Worm (Caenorhabditis elegans): ENCODE results near the gene Y39A1A.18.

Gene Y39A1A.18

DNA sequence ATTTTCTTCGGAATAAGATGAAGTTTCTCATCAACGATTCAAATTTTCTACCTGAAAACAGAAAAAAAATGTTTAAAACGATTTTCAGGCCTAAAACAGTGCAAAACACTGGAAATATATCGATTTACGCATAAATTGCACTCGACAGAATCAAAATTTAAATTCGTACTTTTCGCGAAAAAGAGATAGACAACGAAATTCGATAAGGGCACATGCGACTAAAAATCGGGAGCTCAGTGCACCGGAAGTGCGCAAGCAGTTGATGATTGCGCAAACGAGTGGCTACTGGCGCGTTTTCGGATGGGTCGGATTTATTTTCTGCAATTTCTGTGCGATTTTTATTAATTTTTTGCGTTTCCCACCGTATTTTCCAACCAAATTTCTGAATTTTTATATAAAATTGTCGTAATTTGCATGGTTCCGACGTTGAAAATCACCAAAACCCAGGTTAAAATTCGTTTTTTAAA is 12.7 kb upstream of the Y39A1A.18 start, which contains the start of the genes Y39A1A.21 and Y39A1A.22 (continued):
- TF ChIP-seq pha-4 (tag; optimal IDR thresholded peaks at IDR 0.05), result peak; percentile 2
- no peak for TF ChIP-seq ztf-25 (GFP tag; IDR thresholded peaks at IDR 0.05)
- no peak for TF ChIP-seq unc-62 (GFP tag; optimal IDR thresholded peaks at IDR 0.05)
- no peak for TF ChIP-seq nhr-120 (GFP tag; IDR thresholded peaks at IDR 0.05)
- no peak for TF ChIP-seq ceh-58 (GFP tag; IDR thresholded peaks at IDR 0.05)

DNA sequence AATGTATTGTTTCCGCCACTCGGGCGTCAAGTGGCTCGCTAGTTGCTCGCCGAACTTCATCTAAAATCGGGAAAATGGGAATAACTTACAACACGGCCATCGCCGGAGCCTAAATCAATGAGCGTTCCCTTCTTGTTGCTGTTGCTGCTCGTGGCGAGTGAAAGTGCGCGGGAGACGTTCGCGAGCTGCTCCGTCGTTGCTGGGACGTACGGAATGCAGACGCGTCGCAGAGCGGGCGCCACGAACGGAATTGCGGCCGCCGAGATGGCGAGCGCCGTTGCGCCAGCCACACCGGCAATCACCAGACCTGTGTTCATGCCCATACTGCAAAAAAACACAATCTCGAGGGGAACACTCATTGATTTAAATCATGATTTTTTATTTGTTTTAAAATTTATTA is 12.2 kb upstream of the Y39A1A.18 start:
- TF ChIP-seq nhr-90 (tag; optimal IDR thresholded peaks at IDR 0.05), result no peak
- TF ChIP-seq ceh-91 (GFP tag; IDR thresholded peaks at IDR 0.05), result 0 out of 2 replicates have a peak, but pooled peaks have one; percentile 26
- no peak for TF ChIP-seq hlh-26 (GFP tag; conservative IDR thresholded peaks at IDR 0.05)
- no peak for TF ChIP-seq let-526 (GFP tag; IDR thresholded peaks at IDR 0.05)
- peak; percentile 88 for TF ChIP-seq egrh-3 (GFP tag; IDR thresholded peaks at IDR 0.05)
- TF ChIP-seq Y79H2A.3 (GFP tag; conservative IDR thresholded peaks at IDR 0.05), result no peak
- no peak for TF ChIP-seq T26A5.8 (tag; optimal IDR thresholded peaks at IDR 0.05)
- TF ChIP-seq F10E7.11 (tag; optimal IDR thresholded peaks at IDR 0.05), result no peak
- TF ChIP-seq mcd-1 (GFP tag; IDR thresholded peaks at IDR 0.05), result peak; percentile 23; the same call in 1 of the 2 replicates
- TF ChIP-seq B0336.3 (GFP tag; IDR thresholded peaks at IDR 0.05), result peak; percentile 6; the same call in 1 of the 2 replicates
- TF ChIP-seq nfyb-1 (GFP tag; IDR thresholded peaks at IDR 0.05), result peak; percentile 20; the same call in 1 of the 2 replicates
- no peak for TF ChIP-seq repo-1 (tag; optimal IDR thresholded peaks at IDR 0.05)
- no peak for TF ChIP-seq zim-3 (tag; optimal IDR thresholded peaks at IDR 0.05)
- no peak for TF ChIP-seq snpc-3.4 (tag; optimal IDR thresholded peaks at IDR 0.05)
- TF ChIP-seq nhr-179 (tag; optimal IDR thresholded peaks at IDR 0.05), result no peak
- 0 out of 2 replicates have a peak, but pooled peaks have one; percentile 16 for TF ChIP-seq aptf-2 (GFP tag; conservative IDR thresholded peaks at IDR 0.05)
- no peak for TF ChIP-seq F57C9.4 (tag; optimal IDR thresholded peaks at IDR 0.05)
- TF ChIP-seq him-1 (tag; optimal IDR thresholded peaks at IDR 0.05), result no peak
- TF ChIP-seq lin-54 (GFP tag; optimal IDR thresholded peaks at IDR 0.05), result no peak
- TF ChIP-seq snpc-1.3 (tag; optimal IDR thresholded peaks at IDR 0.05; ENCODE audit: insufficient read depth), result no peak
- TF ChIP-seq madf-6 (GFP tag; IDR thresholded peaks at IDR 0.05), result peak; percentile 21; the same call in 1 of the 2 replicates
- no peak for TF ChIP-seq F39B2.1 (GFP tag; IDR thresholded peaks at IDR 0.05)
- TF ChIP-seq C06A6.2 (GFP tag; conservative IDR thresholded peaks at IDR 0.05), result peak; percentile 30; the same call in 1 of the 2 replicates
- TF ChIP-seq ceh-100 (GFP tag; IDR thresholded peaks at IDR 0.05), result no peak
- no peak for TF ChIP-seq bed-2 (GFP tag; IDR thresholded peaks at IDR 0.05)
- no peak for TF ChIP-seq rpc-1 (optimal IDR thresholded peaks at IDR 0.05)
- TF ChIP-seq rpc-1 (tag; optimal IDR thresholded peaks at IDR 0.05), result no peak
- TF ChIP-seq lir-1 (GFP tag; conservative IDR thresholded peaks at IDR 0.05), result no peak
- no peak for TF ChIP-seq nhr-80 (tag; optimal IDR thresholded peaks at IDR 0.05)
- TF ChIP-seq B0261.1 (tag; optimal IDR thresholded peaks at IDR 0.05), result no peak
- no peak for TF ChIP-seq ztf-28 (GFP tag; IDR thresholded peaks at IDR 0.05)
- TF ChIP-seq C17E4.6 (GFP tag; IDR thresholded peaks at IDR 0.05), result no peak
- no peak for TF ChIP-seq ccch-3 (GFP tag; optimal IDR thresholded peaks at IDR 0.05)
- TF ChIP-seq athp-1 (tag; optimal IDR thresholded peaks at IDR 0.05), result peak; percentile 3
- no peak for TF ChIP-seq dpff-1 (tag; optimal IDR thresholded peaks at IDR 0.05)
- no peak; the same call in 1 of the 2 replicates for TF ChIP-seq egl-44 (GFP tag; IDR thresholded peaks at IDR 0.05)
- TF ChIP-seq dpl-1 (GFP tag; optimal IDR thresholded peaks at IDR 0.05), result no peak
- TF ChIP-seq hmg-1.2 (GFP tag; IDR thresholded peaks at IDR 0.05), result 0 out of 2 replicates have a peak, but pooled peaks have one; percentile 31
- TF ChIP-seq nhr-27 (tag; optimal IDR thresholded peaks at IDR 0.05), result no peak
- TF ChIP-seq cebp-2 (GFP tag; IDR thresholded peaks at IDR 0.05), result 0 out of 2 replicates have a peak, but pooled peaks have one; percentile 43
- TF ChIP-seq lin-40 (tag; optimal IDR thresholded peaks at IDR 0.05), result no peak
- no peak for TF ChIP-seq ets-4 (GFP tag; optimal IDR thresholded peaks at IDR 0.05)
- no peak for TF ChIP-seq ztf-26 (tag; optimal IDR thresholded peaks at IDR 0.05)
- TF ChIP-seq hlh-12 (tag; optimal IDR thresholded peaks at IDR 0.05), result no peak
